Worm (Caenorhabditis elegans) whole organism, L4 larva: ENCODE measurements around the gene T11F8.12.

Experiments
- F26F4.8 ChIP-seq: fragments of 200-800 bp; sonication (Bioruptor generic); conservative IDR thresholded peaks from 2 replicates; pipeline ENCODE4 v1.3.6; 2022; ENCODE audit warnings: missing genetic modification characterization, missing compliant biosample characterization
- F37D6.2 ChIP-seq: sonication (generic microtip); optimal IDR thresholded peaks from 2 replicates; lab custom pipeline; 2016; ENCODE audit warnings: mild to moderate bottlenecking, missing genetic modification characterization, missing compliant biosample characterization
- F44E2.7 ChIP-seq: fragments of 200-800 bp; sonication (Bioruptor generic); IDR thresholded peaks from 2 replicates; pipeline ENCODE4 v2.1.2; 2022; ENCODE audit warnings: missing genetic modification characterization, missing compliant biosample characterization
- F49E8.2 ChIP-seq: sonication (generic microtip); optimal IDR thresholded peaks from 2 replicates; lab custom pipeline; 2016; ENCODE audit warnings: missing compliant biosample characterization, mild to moderate bottlenecking, missing genetic modification characterization, borderline replicate concordance
- ZK546.5 ChIP-seq, 2 experiments: sonication (generic microtip); optimal IDR thresholded peaks; 2 replicates each; lab custom pipeline; 2017; ENCODE audit warnings: missing biosample characterization in 2 of 2, missing genetic modification characterization in 2 of 2
- aha-1 ChIP-seq: fragments of 150-350 bp; peaks from one replicate; lab custom pipeline; 2014; ENCODE audit warnings: missing biosample characterization, missing genetic modification characterization
- ama-1 ChIP-seq: fragments of 150-350 bp; optimal IDR thresholded peaks from 2 replicates; lab custom pipeline; 2014; ENCODE audit warnings: inconsistent platforms, mixed read lengths
- ceh-44 ChIP-seq: fragments of 200-800 bp; sonication (Bioruptor generic); IDR thresholded peaks from 2 replicates; pipeline ENCODE4 v1.3.6; 2022; ENCODE audit warnings: missing genetic modification reagents, missing genetic modification characterization, missing compliant biosample characterization
- ceh-82 ChIP-seq: sonication (generic microtip); optimal IDR thresholded peaks from 2 replicates; lab custom pipeline; 2017; ENCODE audit warnings: missing biosample characterization, missing genetic modification characterization
- daf-16 ChIP-seq, 3 experiments: sonication (generic microtip); optimal IDR thresholded peaks; 2 replicates each; lab custom pipeline; 2016 to 2017; ENCODE audit warnings: missing genetic modification characterization in 3 of 3, missing genetic modification reagents in 3 of 3, mild to moderate bottlenecking in 2 of 3, missing compliant biosample characterization in 2 of 3, missing biosample characterization in 1 of 3, moderate library complexity in 1 of 3
- daf-8 ChIP-seq: fragments of 200-800 bp; sonication (Bioruptor generic); IDR thresholded peaks from 2 replicates; pipeline ENCODE4 v1.3.6; 2022; ENCODE audit warnings: missing genetic modification characterization, missing compliant biosample characterization
- duxl-1 ChIP-seq: sonication (generic microtip); optimal IDR thresholded peaks from 2 replicates; lab custom pipeline; 2016; ENCODE audit warnings: mild to moderate bottlenecking, missing genetic modification characterization, moderate library complexity, missing compliant biosample characterization; ENCODE audit not compliant: poor library complexity
- egl-43 ChIP-seq: fragments of 200-800 bp; sonication (Bioruptor generic); IDR thresholded peaks from 2 replicates; pipeline ENCODE4 v1.3.6; 2022; ENCODE audit warnings: missing genetic modification reagents, missing genetic modification characterization, missing compliant biosample characterization
- lin-13 ChIP-seq: fragments of 150-350 bp; optimal IDR thresholded peaks from 2 replicates; lab custom pipeline; 2014; ENCODE audit warnings: missing biosample characterization, missing genetic modification reagents, missing genetic modification characterization
- lin-39 ChIP-seq: fragments of 150-350 bp; optimal IDR thresholded peaks from 2 replicates; lab custom pipeline; 2014; ENCODE audit warnings: missing biosample characterization, missing genetic modification reagents, missing genetic modification characterization
- lsy-2 ChIP-seq, 2 experiments: fragments of 150-350 bp in 1 of 2; sonication (generic microtip) in 1 of 2; optimal IDR thresholded peaks; 2 replicates each; lab custom pipeline; 2014 to 2017; ENCODE audit warnings: missing biosample characterization in 2 of 2, missing genetic modification characterization in 2 of 2
- madf-5 ChIP-seq, 2 experiments: fragments of 200-800 bp; sonication (Bioruptor generic); IDR thresholded peaks; 2 replicates each; pipeline ENCODE4 v1.3.6; 2022; ENCODE audit warnings: missing compliant biosample characterization in 2 of 2, missing genetic modification characterization in 2 of 2
- mes-2 ChIP-seq: sonication (generic microtip); optimal IDR thresholded peaks from 2 replicates; lab custom pipeline; 2016; ENCODE audit warnings: missing genotype, mild to moderate bottlenecking, missing genetic modification characterization, missing compliant biosample characterization; ENCODE audit not compliant: poor library complexity, severe bottlenecking
- nhr-111 ChIP-seq: fragments of 200-800 bp; sonication (Bioruptor generic); optimal IDR thresholded peaks from 2 replicates; lab custom pipeline; 2018; ENCODE audit warnings: mild to moderate bottlenecking, missing genetic modification characterization, missing compliant biosample characterization
- nhr-237 ChIP-seq: sonication (generic microtip); optimal IDR thresholded peaks from 2 replicates; lab custom pipeline; 2017; ENCODE audit warnings: missing biosample characterization, missing genetic modification characterization
- nhr-6 ChIP-seq: fragments of 150-350 bp; optimal IDR thresholded peaks from 2 replicates; lab custom pipeline; 2014; ENCODE audit warnings: missing biosample characterization, missing genetic modification characterization
- nhr-76 ChIP-seq: fragments of 150-350 bp; optimal IDR thresholded peaks from 2 replicates; lab custom pipeline; 2014; ENCODE audit warnings: missing biosample characterization, missing genetic modification characterization
- pha-4 ChIP-seq, 2 experiments: fragments of 150-350 bp in 1 of 2; fragments of 200-800 bp in 1 of 2; sonication (Bioruptor generic) in 1 of 2; IDR thresholded peaks in 1 of 2; optimal IDR thresholded peaks in 1 of 2; 2 replicates each; pipeline versions ENCODE4 v1.3.6 to Lab custom; 2014 to 2022; ENCODE audit warnings: missing genetic modification characterization in 2 of 2, missing genetic modification reagents in 2 of 2, missing biosample characterization in 1 of 2, missing compliant biosample characterization in 1 of 2
- php-3 ChIP-seq: fragments of 200-800 bp; sonication (Bioruptor generic); IDR thresholded peaks from 2 replicates; pipeline ENCODE4 v1.3.6; 2022; ENCODE audit warnings: missing genetic modification reagents, missing genetic modification characterization, missing compliant biosample characterization
- pqm-1 ChIP-seq: sonication (generic microtip); optimal IDR thresholded peaks from 2 replicates; lab custom pipeline; 2017; ENCODE audit warnings: missing biosample characterization, missing genetic modification characterization
- snpc-4 ChIP-seq: fragments of 150-350 bp; optimal IDR thresholded peaks from 2 replicates; lab custom pipeline; 2014; ENCODE audit warnings: missing biosample characterization, missing genetic modification characterization
- spr-3 ChIP-seq: fragments of 200-800 bp; sonication (Bioruptor generic); optimal IDR thresholded peaks from 2 replicates; lab custom pipeline; 2018; ENCODE audit warnings: mild to moderate bottlenecking, missing genetic modification characterization, missing compliant biosample characterization
- tag-97 ChIP-seq: fragments of 200-800 bp; sonication (Bioruptor generic); IDR thresholded peaks from 2 replicates; pipeline ENCODE4 v1.3.6; 2022; ENCODE audit warnings: missing genetic modification characterization, missing compliant biosample characterization
- unc-39 ChIP-seq: sonication (generic microtip); optimal IDR thresholded peaks from 2 replicates; lab custom pipeline; 2017; ENCODE audit warnings: missing biosample characterization, missing genetic modification characterization
- unc-62 ChIP-seq, 3 experiments: fragments of 150-350 bp in 1 of 3; sonication (generic microtip); optimal IDR thresholded peaks in 2 of 3; peaks in 1 of 3; 1 replicate in 1 of 3; 2 replicates in 2 of 3; lab custom pipeline; 2014 to 2017; ENCODE audit warnings: missing biosample characterization in 3 of 3, missing genetic modification characterization in 3 of 3, missing genetic modification reagents in 3 of 3, missing genotype in 1 of 3

Gene T11F8.12

DNA sequence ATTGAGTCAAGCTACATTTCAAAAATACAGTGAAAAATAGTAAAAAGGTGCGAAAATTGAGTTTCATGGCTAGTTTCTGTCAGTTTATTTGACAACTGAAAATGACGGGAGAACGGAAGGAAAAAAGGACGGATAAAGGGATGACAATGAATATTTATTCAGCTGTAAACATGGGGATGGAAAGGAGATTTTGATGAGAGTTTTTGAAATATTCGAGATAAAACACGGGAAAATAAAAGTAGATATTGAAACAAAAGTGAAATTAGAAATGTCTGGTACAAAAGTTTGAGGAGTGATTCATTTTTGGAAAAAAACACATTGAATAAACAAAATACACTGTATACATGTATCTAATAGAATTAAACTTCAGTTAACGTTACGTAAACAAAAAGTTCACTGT, at the start of gene T11F8.12:
T11F8.12 (minus strand) TSS at position 101 of the 400 bp plus-strand sequence.
- TF ChIP-seq mes-2 (tag; lab: Kevin White, UChicago), result no peak
- no peak for TF ChIP-seq unc-39 (tag; lab: Kevin White, UChicago)
- no peak for TF ChIP-seq nhr-111 (GFP tag; lab: Kevin White, UChicago)
- no peak for TF ChIP-seq daf-8 (GFP tag; lab: Robert Waterston, UW)

DNA sequence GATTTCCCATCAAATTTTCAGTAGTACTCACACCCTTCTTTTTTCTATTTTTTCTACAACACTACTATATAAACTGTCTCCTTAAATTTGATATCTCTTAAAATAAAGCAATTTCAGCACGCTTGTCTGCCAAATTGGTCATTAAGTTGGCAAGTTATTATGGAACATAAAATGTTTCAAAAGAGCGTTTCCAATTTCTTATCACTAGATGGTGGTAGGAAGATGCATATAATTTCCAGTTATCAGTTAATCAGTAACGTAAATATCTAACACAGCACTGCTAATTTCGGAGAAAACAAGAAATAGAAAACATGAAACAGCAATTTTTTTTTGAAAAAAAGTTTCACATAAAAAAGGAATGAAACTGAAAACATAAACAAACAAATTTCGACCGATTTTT, 48.8 kb upstream of the T11F8.12 start:
- TF ChIP-seq daf-16 (GFP tag; optimal IDR thresholded peaks at IDR 0.05; lab: Kevin White, UChicago) (no peak), daf-16 (tag; optimal IDR thresholded peaks at IDR 0.05; lab: Kevin White, UChicago) (peak; percentile 51), aha-1 (tag; lab: Kevin White, UChicago) (no peak)

- TF ChIP-seq madf-5 (GFP tag; IDR thresholded peaks at IDR 0.05; lab: Robert Waterston, UW), result no peak
- TF ChIP-seq tag-97 (GFP tag; lab: Robert Waterston, UW), result no peak
- TF ChIP-seq F26F4.8 (GFP tag; lab: Robert Waterston, UW), result no peak
- no peak for TF ChIP-seq spr-3
- no peak for TF ChIP-seq F49E8.2 (tag; lab: Kevin White, UChicago)
- TF ChIP-seq ama-1 (lab: Kevin White, UChicago), result no peak
- TF ChIP-seq nhr-76 (tag; lab: Kevin White, UChicago), result no peak
- TF ChIP-seq, all 104 proteins: peak for 0
Observed at ce11 chrIV:5528285-5528684, 46.2 kb upstream of the T11F8.12 start, which contains the start of gene unc-5. Gene unc-5 (minus strand): TSS chrIV:5528338.

DNA sequence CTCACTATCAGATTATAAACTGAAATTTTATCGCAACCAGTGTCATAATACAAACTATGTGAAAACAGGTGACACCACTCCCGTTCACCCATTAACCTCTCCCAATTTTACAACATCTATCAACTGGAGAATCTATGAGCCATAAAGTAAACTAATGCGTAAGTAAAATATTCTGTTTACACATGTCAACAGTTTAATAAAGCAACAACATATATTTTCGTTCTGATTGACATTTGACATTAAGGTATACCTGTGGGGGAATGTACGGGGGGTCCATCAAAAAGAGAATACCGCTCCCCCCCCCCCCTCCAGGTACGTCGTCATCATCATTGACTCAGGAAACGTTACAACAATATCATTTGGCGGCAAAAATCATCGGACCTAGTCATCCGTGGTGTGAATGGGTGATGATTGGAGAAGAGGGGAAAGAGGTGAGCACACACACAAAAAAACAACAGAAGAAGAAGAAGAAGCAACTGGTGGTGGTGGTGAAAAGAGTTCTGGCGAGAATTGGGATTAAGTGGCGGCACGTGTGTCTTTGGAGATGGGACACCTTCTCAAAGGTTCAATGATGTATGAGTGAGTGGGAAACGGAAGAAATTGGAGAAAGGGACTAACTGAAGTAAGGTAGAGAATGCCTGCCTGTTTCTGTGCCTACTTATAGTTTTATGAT, 44.7 kb upstream of the T11F8.12 start:
- TF ChIP-seq pha-4 (GFP tag; IDR thresholded peaks at IDR 0.05; lab: Robert Waterston, UW) (no peak), pha-4 (tag; optimal IDR thresholded peaks at IDR 0.05; lab: Kevin White, UChicago) (peak; percentile 22), lsy-2 (tag; optimal IDR thresholded peaks at IDR 0.05; lab: Kevin White, UChicago) (no peak), nhr-6 (peak; percentile 42), snpc-4 (tag; lab: Kevin White, UChicago) (no peak), ceh-82 (no peak), ZK546.5 (tag; optimal IDR thresholded peaks at IDR 0.05; lab: Kevin White, UChicago) (no peak), ceh-44 (GFP tag; lab: Robert Waterston, UW) (no peak), F37D6.2 (tag; lab: Kevin White, UChicago) (no peak), F44E2.7 (GFP tag; lab: Robert Waterston, UW) (no peak), pqm-1 (tag; lab: Kevin White, UChicago) (no peak), duxl-1 (tag; lab: Kevin White, UChicago) (no peak), php-3 (no peak), lin-13 (GFP tag; lab: Kevin White, UChicago) (no peak), aha-1 (tag; lab: Kevin White, UChicago) (peak; percentile 48), lin-39 (tag; lab: Kevin White, UChicago) (no peak), nhr-237 (tag; lab: Kevin White, UChicago) (no peak)

- TF ChIP-seq unc-62 (GFP tag; optimal IDR thresholded peaks at IDR 0.05 in 1 of 2; lab: Kevin White, UChicago) (peak in 1 of 2 experiments; percentile 80), unc-62 (tag; optimal IDR thresholded peaks at IDR 0.05; lab: Kevin White, UChicago) (no peak), nhr-237 (tag; lab: Kevin White, UChicago) (no peak)
Observed at ce11 chrIV:5519044-5519443, 36.9 kb upstream of the T11F8.12 start.

- TF ChIP-seq unc-62 (GFP tag; optimal IDR thresholded peaks at IDR 0.05 in 1 of 2; lab: Kevin White, UChicago) (peak in 1 of 2 experiments; percentile 94), unc-62 (tag; optimal IDR thresholded peaks at IDR 0.05; lab: Kevin White, UChicago) (no peak), egl-43 (GFP tag; lab: Robert Waterston, UW) (no peak), daf-8 (GFP tag; lab: Robert Waterston, UW) (no peak)
- TF ChIP-seq, all 104 proteins: peak for 1
Observed at ce11 chrIV:5514789-5515188, 32.7 kb upstream of the T11F8.12 start.
